Fruit fly (Drosophila melanogaster) whole organism, embryonic: ENCODE results near the gene CG11893.

Source experiments
- Adf1 ChIP-seq: fragments of 200-800 bp; sonication (Bioruptor generic); IDR thresholded peaks from 2 replicates; pipeline ENCODE4 v1.3.6; 2022; ENCODE audit warnings: missing biosample characterization, missing genetic modification characterization
- B-H1 ChIP-seq: fragments of 200-800 bp; sonication (Bioruptor generic); IDR thresholded peaks from 3 replicates; pipeline ENCODE4 v1.3.6; 2022; ENCODE audit warnings: missing biosample characterization, missing genetic modification characterization
- CG10274 ChIP-seq: fragments of 200-800 bp; sonication (Bioruptor generic); optimal IDR thresholded peaks from 3 replicates; lab custom pipeline; 2017; ENCODE audit warnings: missing biosample characterization, mild to moderate bottlenecking, missing genetic modification characterization
- CG10543 ChIP-seq: fragments of 200-800 bp; sonication (Bioruptor generic); optimal IDR thresholded peaks from 3 replicates; lab custom pipeline; 2017; ENCODE audit warnings: missing biosample characterization, mild to moderate bottlenecking, missing genetic modification characterization, moderate library complexity
- CG10979 ChIP-seq: fragments of 200-800 bp; sonication (Bioruptor generic); optimal IDR thresholded peaks from 2 replicates; lab custom pipeline; 2018; ENCODE audit warnings: missing biosample characterization, mild to moderate bottlenecking, missing genetic modification characterization, moderate library complexity
- CG11560 ChIP-seq: fragments of 200-800 bp; sonication (Bioruptor generic); IDR thresholded peaks from 3 replicates; pipeline ENCODE4 v1.3.6; 2022; ENCODE audit warnings: missing biosample characterization, missing genetic modification characterization
- CG12744 ChIP-seq: fragments of 200-800 bp; sonication (Bioruptor generic); optimal IDR thresholded peaks from 2 replicates; lab custom pipeline; 2016; ENCODE audit warnings: missing biosample characterization, missing genetic modification characterization
- CG12942 ChIP-seq: fragments of 200-800 bp; sonication (Bioruptor generic); optimal IDR thresholded peaks from 3 replicates; lab custom pipeline; 2016; ENCODE audit warnings: missing biosample characterization, missing genetic modification characterization
- CG13424 ChIP-seq: fragments of 200-800 bp; sonication (Bioruptor generic); optimal IDR thresholded peaks from 2 replicates; lab custom pipeline; 2019; ENCODE audit warnings: missing biosample characterization, mild to moderate bottlenecking, missing genetic modification characterization, moderate library complexity
- CG16815 ChIP-seq: fragments of 200-800 bp; sonication (Bioruptor generic); optimal IDR thresholded peaks from 3 replicates; lab custom pipeline; 2017; ENCODE audit warnings: missing biosample characterization, mild to moderate bottlenecking, missing genetic modification characterization
- CG17359 ChIP-seq: fragments of 200-800 bp; sonication (Bioruptor generic); optimal IDR thresholded peaks from 3 replicates; lab custom pipeline; 2018; ENCODE audit warnings: missing biosample characterization, mild to moderate bottlenecking, missing genetic modification characterization, moderate library complexity
- CG18262 ChIP-seq: fragments of 200-800 bp; optimal IDR thresholded peaks from 3 replicates; lab custom pipeline; 2019; ENCODE audit warnings: missing biosample characterization, mild to moderate bottlenecking, missing genetic modification characterization, moderate library complexity
- CG2129 ChIP-seq: fragments of 200-800 bp; sonication (Bioruptor generic); IDR thresholded peaks from 2 replicates; pipeline ENCODE4 v1.3.6; 2022; ENCODE audit warnings: missing biosample characterization, missing genetic modification characterization; ENCODE audit not compliant: partially characterized antibody
- CG30431 ChIP-seq: fragments of 200-800 bp; sonication (Bioruptor generic); optimal IDR thresholded peaks from 2 replicates; lab custom pipeline; 2017; ENCODE audit warnings: missing biosample characterization, missing genetic modification characterization
- CG3726 ChIP-seq: fragments of 200-800 bp; sonication (Bioruptor generic); IDR thresholded peaks from 3 replicates; pipeline ENCODE4, ENCODE4 v1.3.6; 2022; ENCODE audit warnings: missing biosample characterization, missing genetic modification characterization
- CG3838 ChIP-seq: fragments of 200-800 bp; sonication (Bioruptor generic); optimal IDR thresholded peaks from 3 replicates; lab custom pipeline; 2016; ENCODE audit warnings: missing biosample characterization, missing genetic modification characterization
- CG3847 ChIP-seq: fragments of 200-800 bp; sonication (Bioruptor generic); IDR thresholded peaks from 2 replicates; pipeline ENCODE4 v1.3.6; 2022; ENCODE audit warnings: missing biosample characterization, missing genetic modification characterization
- CG42726 ChIP-seq: fragments of 200-800 bp; sonication (Bioruptor generic); IDR thresholded peaks from 2 replicates; pipeline ENCODE4 v1.3.6; 2022; ENCODE audit warnings: missing biosample characterization, missing genetic modification characterization; ENCODE audit not compliant: partially characterized antibody
- CG4707 ChIP-seq: fragments of 200-800 bp; sonication (Bioruptor generic); optimal IDR thresholded peaks from 2 replicates; lab custom pipeline; 2018; ENCODE audit warnings: missing biosample characterization, mild to moderate bottlenecking, missing genetic modification characterization, moderate library complexity
- CG7556 ChIP-seq: fragments of 200-800 bp; sonication (Bioruptor generic); optimal IDR thresholded peaks from 2 replicates; lab custom pipeline; 2017; ENCODE audit warnings: missing biosample characterization, mild to moderate bottlenecking, missing genetic modification characterization
- CG9727 ChIP-seq: fragments of 200-800 bp; sonication (Bioruptor generic); optimal IDR thresholded peaks from 3 replicates; lab custom pipeline; 2017; ENCODE audit warnings: missing biosample characterization, mild to moderate bottlenecking, missing genetic modification characterization
- CTCF ChIP-seq: fragments of 200-800 bp; sonication (Bioruptor generic); optimal IDR thresholded peaks from 2 replicates; lab custom pipeline; 2017; ENCODE audit warnings: missing biosample characterization, mild to moderate bottlenecking, missing genetic modification characterization, moderate library complexity
- Deaf1 ChIP-seq: fragments of 200-800 bp; optimal IDR thresholded peaks from 3 replicates; lab custom pipeline; 2019; ENCODE audit warnings: missing biosample characterization, mild to moderate bottlenecking, missing genetic modification characterization, moderate library complexity
- Dip2 ChIP-seq: fragments of 200-800 bp; sonication (Bioruptor generic); IDR thresholded peaks from 2 replicates; pipeline ENCODE4 v1.3.6; 2022; ENCODE audit warnings: missing biosample characterization, missing genetic modification characterization
- Jarid2 ChIP-seq: fragments of 200-800 bp; sonication (Bioruptor generic); optimal IDR thresholded peaks from 3 replicates; lab custom pipeline; 2017; ENCODE audit warnings: mild to moderate bottlenecking, missing biosample characterization, missing genetic modification reagents, missing genetic modification characterization
- Lhr ChIP-seq: fragments of 200-800 bp; sonication (Bioruptor generic); optimal IDR thresholded peaks from 3 replicates; lab custom pipeline; 2017; ENCODE audit warnings: mild to moderate bottlenecking, missing biosample characterization, missing genetic modification reagents, missing genetic modification characterization
- MESR4 ChIP-seq: fragments of 200-800 bp; sonication (Bioruptor generic); optimal IDR thresholded peaks from 2 replicates; lab custom pipeline; 2018; ENCODE audit warnings: missing biosample characterization, mild to moderate bottlenecking, missing genetic modification characterization, moderate library complexity
- Usf ChIP-seq: fragments of 200-800 bp; sonication (Bioruptor generic); optimal IDR thresholded peaks from 2 replicates; lab custom pipeline; 2017; ENCODE audit warnings: missing genotype, missing biosample characterization, missing genetic modification characterization
- bsh ChIP-seq, 2 experiments: fragments of 200-800 bp; sonication (Bioruptor generic); optimal IDR thresholded peaks; 2 replicates each; lab custom pipeline; 2017 to 2018; ENCODE audit warnings: mild to moderate bottlenecking in 2 of 2, missing biosample characterization in 2 of 2, missing genetic modification characterization in 2 of 2, moderate library complexity in 1 of 2
- crp ChIP-seq, 2 experiments: fragments of 200-800 bp; sonication (Bioruptor generic); optimal IDR thresholded peaks; 2 replicates in 1 of 2; 3 replicates in 1 of 2; lab custom pipeline; 2017; ENCODE audit warnings: missing biosample characterization in 2 of 2, missing genetic modification characterization in 2 of 2, mild to moderate bottlenecking in 1 of 2, moderate library complexity in 1 of 2
- dan ChIP-seq: fragments of 200-800 bp; sonication (Bioruptor generic); IDR thresholded peaks from 2 replicates; pipeline ENCODE4 v1.3.6; 2022; ENCODE audit warnings: missing biosample characterization, missing genetic modification characterization
- dm ChIP-seq: fragments of 200-800 bp; sonication (Bioruptor generic); optimal IDR thresholded peaks from 3 replicates; lab custom pipeline; 2016; ENCODE audit warnings: missing biosample characterization, missing genetic modification characterization
- gce ChIP-seq: fragments of 200-800 bp; sonication (Bioruptor generic); IDR thresholded peaks from 3 replicates; pipeline ENCODE4 v1.3.6; 2022; ENCODE audit warnings: missing biosample characterization, missing genetic modification characterization
- gsb ChIP-seq: fragments of 200-800 bp; sonication (Bioruptor generic); IDR thresholded peaks from 2 replicates; pipeline ENCODE4 v1.3.6; 2022; ENCODE audit warnings: missing biosample characterization, missing genetic modification characterization
- gsb-n ChIP-seq: fragments of 200-800 bp; sonication (Bioruptor generic); optimal IDR thresholded peaks from 3 replicates; lab custom pipeline; 2018; ENCODE audit warnings: missing biosample characterization, mild to moderate bottlenecking, missing genetic modification characterization
- hkb ChIP-seq, 2 experiments: fragments of 200-800 bp in 1 of 2; fragments of >200 bp in 1 of 2; sonication (Bioruptor generic) in 1 of 2; IDR thresholded peaks in 1 of 2; optimal IDR thresholded peaks in 1 of 2; 2 replicates each; pipeline versions ENCODE4 v1.3.6 to Lab custom; 2017 to 2022; ENCODE audit warnings: missing biosample characterization in 1 of 2, missing genetic modification characterization in 1 of 2
- insv ChIP-seq, 2 experiments: fragments of 200-800 bp; sonication (Bioruptor generic); optimal IDR thresholded peaks; 3 replicates each; lab custom pipeline; 2016 to 2018; ENCODE audit warnings: missing biosample characterization in 2 of 2, missing genetic modification characterization in 2 of 2
- knrl ChIP-seq: fragments of 200-800 bp; sonication (Bioruptor generic); IDR thresholded peaks from 3 replicates; pipeline ENCODE4 v1.3.6; 2022; ENCODE audit warnings: missing biosample characterization, missing genetic modification characterization; ENCODE audit not compliant: partially characterized antibody
- maf-S ChIP-seq: fragments of 200-800 bp; sonication (Bioruptor generic); optimal IDR thresholded peaks from 2 replicates; lab custom pipeline; 2016; ENCODE audit warnings: missing biosample characterization, missing genetic modification characterization
- nerfin-1 ChIP-seq: fragments of 200-800 bp; sonication (Bioruptor generic); optimal IDR thresholded peaks from 3 replicates; lab custom pipeline; 2019; ENCODE audit warnings: missing biosample characterization, mild to moderate bottlenecking, missing genetic modification characterization, moderate library complexity
- odd ChIP-seq: fragments of 200-800 bp; sonication (Bioruptor generic); optimal IDR thresholded peaks from 2 replicates; lab custom pipeline; 2017; ENCODE audit warnings: missing biosample characterization, mild to moderate bottlenecking, missing genetic modification characterization
- pb ChIP-seq: fragments of 200-800 bp; sonication (Bioruptor generic); optimal IDR thresholded peaks from 3 replicates; lab custom pipeline; 2016; ENCODE audit warnings: missing biosample characterization, missing genetic modification characterization
- pros ChIP-seq: fragments of 200-800 bp; sonication (Bioruptor generic); optimal IDR thresholded peaks from 3 replicates; lab custom pipeline; 2019; ENCODE audit warnings: missing biosample characterization, mild to moderate bottlenecking, missing genetic modification characterization, moderate library complexity
- pzg ChIP-seq: fragments of 200-800 bp; sonication (Bioruptor generic); optimal IDR thresholded peaks from 3 replicates; lab custom pipeline; 2018; ENCODE audit warnings: missing biosample characterization, mild to moderate bottlenecking, missing genetic modification characterization, moderate library complexity
- ranshi ChIP-seq: fragments of 200-800 bp; sonication (Bioruptor generic); IDR thresholded peaks from 2 replicates; pipeline ENCODE4 v1.3.6; 2022; ENCODE audit warnings: missing biosample characterization, missing genetic modification characterization
- row ChIP-seq: fragments of 200-800 bp; sonication (Bioruptor generic); IDR thresholded peaks from 3 replicates; pipeline ENCODE4 v1.3.6; 2022; ENCODE audit warnings: missing biosample characterization, missing genetic modification characterization
- scrt ChIP-seq: fragments of 200-800 bp; sonication (Bioruptor generic); optimal IDR thresholded peaks from 2 replicates; lab custom pipeline; 2018; ENCODE audit warnings: missing biosample characterization, mild to moderate bottlenecking, missing genetic modification characterization, moderate library complexity
- tin ChIP-seq: fragments of 200-800 bp; sonication (Bioruptor generic); optimal IDR thresholded peaks from 3 replicates; lab custom pipeline; 2016; ENCODE audit warnings: missing biosample characterization, missing genetic modification characterization
- zen2 ChIP-seq: fragments of 200-800 bp; sonication (Bioruptor generic); IDR thresholded peaks from 3 replicates; pipeline ENCODE4 v1.3.6; 2022; ENCODE audit warnings: missing biosample characterization, missing genetic modification characterization; ENCODE audit not compliant: partially characterized antibody
- zfh1 ChIP-seq: fragments of 200-800 bp; sonication (Bioruptor generic); IDR thresholded peaks from 3 replicates; pipeline ENCODE4 v1.3.6; 2022; ENCODE audit warnings: missing biosample characterization, missing genetic modification characterization

CG11893 gene

DNA sequence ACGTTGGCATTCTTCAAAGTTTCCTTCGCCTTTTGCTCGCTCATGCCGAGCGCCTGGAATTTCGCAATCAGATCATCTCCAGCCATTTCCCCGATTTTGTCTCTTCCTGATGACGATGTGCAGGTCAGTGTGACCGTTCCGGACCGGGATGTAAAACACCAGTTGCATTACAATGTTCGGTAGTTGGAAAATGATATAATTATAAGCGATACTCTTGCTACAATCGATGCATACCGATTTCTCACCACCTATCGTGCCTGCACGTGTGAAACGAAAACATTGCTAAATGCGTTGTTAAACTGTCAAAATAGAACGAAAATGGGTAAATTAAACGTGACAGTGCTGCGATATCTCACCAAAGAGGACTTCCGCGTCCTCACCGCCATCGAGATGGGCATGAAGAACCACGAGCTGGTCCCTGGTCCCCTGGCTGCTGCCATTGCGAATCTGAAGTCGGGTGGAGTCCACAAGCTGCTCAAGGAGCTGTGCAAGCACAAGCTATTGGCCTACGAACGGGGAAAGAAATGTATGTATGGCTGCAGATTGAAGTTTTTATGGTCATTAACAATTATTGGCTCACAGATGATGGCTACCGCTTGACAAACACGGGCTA lies 24.0 kb upstream of the CG11893 start, which contains the start of the genes GlnRS and RIOK2 (continued):
- TF ChIP-seq CG13424 (tag; lab: Kevin White, UChicago): peak; percentile 14
- no peak for TF ChIP-seq B-H1
- no peak for TF ChIP-seq nerfin-1
- no peak for TF ChIP-seq tin (GFP tag; lab: Kevin White, UChicago)
- TF ChIP-seq Dip2 (GFP tag; lab: Robert Waterston, UW): no peak
- no peak for TF ChIP-seq bsh (GFP tag; optimal IDR thresholded peaks at IDR 0.05; lab: Kevin White, UChicago)
- TF ChIP-seq hkb (optimal IDR thresholded peaks at IDR 0.05; lab: Kevin White, UChicago): no peak
- TF ChIP-seq hkb (GFP tag; IDR thresholded peaks at IDR 0.05; lab: Robert Waterston, UW): no peak
- no peak for TF ChIP-seq gsb-n
- peak; percentile 0 for TF ChIP-seq CG9727 (GFP tag; lab: Kevin White, UChicago)
- no peak for TF ChIP-seq CG3838 (GFP tag; lab: Kevin White, UChicago)
- TF ChIP-seq Lhr (GFP tag; lab: Kevin White, UChicago): peak; percentile 64
- TF ChIP-seq Deaf1 (tag; lab: Kevin White, UChicago): no peak
- TF ChIP-seq CG42726: peak; percentile 91
- TF ChIP-seq pb (GFP tag; lab: Kevin White, UChicago): no peak
- TF ChIP-seq Adf1 (GFP tag; lab: Robert Waterston, UW): no peak
- TF ChIP-seq odd (GFP tag; lab: Kevin White, UChicago): no peak
- TF ChIP-seq zfh1: no peak
- peak; percentile 87 for TF ChIP-seq CG2129
- TF ChIP-seq CG12942: no peak
- no peak for TF ChIP-seq CG12744
- TF ChIP-seq dan: no peak
- TF ChIP-seq Usf (GFP tag; lab: Kevin White, UChicago): no peak
- TF ChIP-seq CTCF (GFP tag; lab: Kevin White, UChicago): peak; percentile 10
- TF ChIP-seq pros (GFP tag; lab: Kevin White, UChicago): no peak
- TF ChIP-seq knrl (GFP tag; lab: Robert Waterston, UW): peak; percentile 95
- peak; percentile 95 for TF ChIP-seq MESR4 (GFP tag; lab: Kevin White, UChicago)
- TF ChIP-seq CG11560 (tag; lab: Robert Waterston, UW): no peak
- TF ChIP-seq CG7556: no peak
- TF ChIP-seq gsb (GFP tag; lab: Robert Waterston, UW): no peak
- no peak for TF ChIP-seq ranshi (GFP tag; lab: Robert Waterston, UW)
- peak; percentile 45; the same call in 1 of the 2 replicates for TF ChIP-seq CG3847 (GFP tag; lab: Robert Waterston, UW)
- peak; percentile 1 for TF ChIP-seq CG10979 (tag; lab: Kevin White, UChicago)
- no peak for TF ChIP-seq CG30431
- TF ChIP-seq gce (GFP tag; lab: Robert Waterston, UW): no peak
- no peak for TF ChIP-seq CG3726 (GFP tag; lab: Robert Waterston, UW)
- TF ChIP-seq scrt (GFP tag; lab: Kevin White, UChicago): peak; percentile 95
- TF ChIP-seq Jarid2 (GFP tag; lab: Kevin White, UChicago): no peak
- TF ChIP-seq zen2 (GFP tag; lab: Robert Waterston, UW): peak; percentile 95
- TF ChIP-seq CG16815 (GFP tag; lab: Kevin White, UChicago): no peak
- peak; percentile 99 for TF ChIP-seq dm (GFP tag; lab: Kevin White, UChicago)
- TF ChIP-seq CG17359 (tag; lab: Kevin White, UChicago): no peak
- peak in 1 of 2 experiments; percentile 63 for TF ChIP-seq crp (GFP tag; optimal IDR thresholded peaks at IDR 0.05; lab: Kevin White, UChicago)
- no peak for TF ChIP-seq insv (GFP tag; optimal IDR thresholded peaks at IDR 0.05; lab: Kevin White, UChicago)
- TF ChIP-seq row (GFP tag; lab: Robert Waterston, UW): peak; percentile 74
- no peak for TF ChIP-seq CG10274 (GFP tag; lab: Kevin White, UChicago)
- no peak for TF ChIP-seq CG4707 (GFP tag; lab: Kevin White, UChicago)
- TF ChIP-seq CG10543: no peak
- TF ChIP-seq pzg (GFP tag; lab: Kevin White, UChicago): peak; percentile 98
- no peak for TF ChIP-seq maf-S
- TF ChIP-seq CG18262 (tag; lab: Kevin White, UChicago): no peak
